Worm (Caenorhabditis elegans) whole organism, late embryonic: ENCODE results near the gene F07C6.4.

Source experiments
- C08G9.2 ChIP-seq: sonication (generic microtip); optimal IDR thresholded peaks from 2 replicates; lab custom pipeline; 2016; ENCODE audit warnings: mild to moderate bottlenecking, missing genetic modification characterization, moderate library complexity, missing compliant biosample characterization
- Y22D7AL.16 ChIP-seq: sonication (generic microtip); optimal IDR thresholded peaks from 2 replicates; lab custom pipeline; 2016; ENCODE audit warnings: missing genetic modification characterization, missing compliant biosample characterization
- ceh-6 ChIP-seq: fragments of 200-800 bp; sonication (Bioruptor generic); optimal IDR thresholded peaks from 2 replicates; lab custom pipeline; 2018; ENCODE audit warnings: mild to moderate bottlenecking, missing genetic modification characterization, missing compliant biosample characterization
- che-1 ChIP-seq: sonication (generic microtip); optimal IDR thresholded peaks from 2 replicates; lab custom pipeline; 2016; ENCODE audit warnings: mild to moderate bottlenecking, missing genetic modification characterization, missing compliant biosample characterization
- dmd-4 ChIP-seq: sonication (generic microtip); optimal IDR thresholded peaks from 2 replicates; lab custom pipeline; 2016; ENCODE audit warnings: borderline replicate concordance, missing genetic modification characterization, missing compliant biosample characterization
- fkh-10 ChIP-seq: fragments of 150-350 bp; optimal IDR thresholded peaks from 2 replicates; lab custom pipeline; 2014; ENCODE audit warnings: missing biosample characterization, missing genetic modification reagents, missing genetic modification characterization
- odd-2 ChIP-seq: sonication (generic microtip); optimal IDR thresholded peaks from 2 replicates; lab custom pipeline; 2017; ENCODE audit warnings: antibody characterized with exemption, mild to moderate bottlenecking, missing genetic modification characterization, missing compliant biosample characterization
- pha-4 ChIP-seq: fragments of 150-350 bp; optimal IDR thresholded peaks from 2 replicates; lab custom pipeline; 2018; ENCODE audit warnings: missing biosample characterization, missing genetic modification reagents, missing genetic modification characterization
- tbx-2 ChIP-seq: sonication (generic microtip); optimal IDR thresholded peaks from 2 replicates; lab custom pipeline; 2016; ENCODE audit warnings: missing genetic modification characterization, missing compliant biosample characterization
- ttx-3 ChIP-seq: sonication (generic microtip); optimal IDR thresholded peaks from 2 replicates; lab custom pipeline; 2016; ENCODE audit warnings: missing genetic modification reagents, missing genetic modification characterization, missing compliant biosample characterization
- unc-55 ChIP-seq: sonication (generic microtip); optimal IDR thresholded peaks from 2 replicates; lab custom pipeline; 2017; ENCODE audit warnings: missing biosample characterization, missing genetic modification reagents, missing genetic modification characterization
- unc-86 ChIP-seq: sonication (generic microtip); optimal IDR thresholded peaks from 2 replicates; lab custom pipeline; 2016; ENCODE audit warnings: missing genetic modification characterization, missing compliant biosample characterization

ce11 chrIV:12831609-12832500 lies 26.1 kb downstream of the F07C6.4 start:
- TF ChIP-seq tbx-2 (tag; lab: Kevin White, UChicago) (no peak), odd-2 (tag; lab: Kevin White, UChicago) (no peak), unc-86 (tag; lab: Kevin White, UChicago) (no peak), fkh-10 (no peak), C08G9.2 (no peak), dmd-4 (tag; lab: Kevin White, UChicago) (no peak), unc-55 (GFP tag; lab: Kevin White, UChicago) (no peak), pha-4 (no peak), ceh-6 (GFP tag; lab: Kevin White, UChicago) (no peak), Y22D7AL.16 (tag; lab: Kevin White, UChicago) (no peak), ttx-3 (tag; lab: Kevin White, UChicago) (no peak), che-1 (no peak)
